Fruit fly (Drosophila melanogaster) S2 (cell line): ENCODE data around the gene Cyp4c3.

Experiments
- CG8478 ChIP-seq: fragments of >200 bp; optimal IDR thresholded peaks from 2 replicates; lab custom pipeline; 2018
- CTCF ChIP-seq, 2 experiments: fragments of >200 bp; optimal IDR thresholded peaks; 2 replicates each; lab custom pipeline; 2018

DNA sequence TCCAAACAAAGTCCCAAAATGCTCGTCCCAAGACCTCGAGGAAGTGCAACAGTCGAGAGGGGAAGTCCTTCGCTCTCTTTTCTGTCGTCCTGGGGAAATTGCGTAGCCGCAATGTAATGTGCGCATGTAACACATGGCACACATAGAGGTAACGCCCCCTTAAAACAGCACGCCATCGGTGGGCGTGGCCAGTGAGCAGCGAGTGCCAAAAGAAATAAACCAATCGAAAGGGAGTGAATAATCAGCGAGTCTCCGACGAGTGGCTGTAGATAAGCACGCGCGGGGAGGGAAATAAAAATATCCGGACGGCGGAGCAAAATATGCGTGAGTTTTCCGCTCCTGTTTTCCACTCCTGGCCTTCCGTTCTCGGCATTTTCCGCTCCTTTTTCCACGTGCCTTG is 15.2 kb downstream of the Cyp4c3 start:
- no peak for TF ChIP-seq CG8478 (lab: Kevin White, UChicago)
- TF ChIP-seq CTCF (optimal IDR thresholded peaks at IDR 0.05; lab: Kevin White, UChicago): no peak
